Fruit fly (Drosophila melanogaster): ENCODE results near the gene Pbp95.

dm6 chr3R:7992100-7992499 lies 21.5 kb upstream of the Pbp95 start:
- TF ChIP-seq lola (GFP tag; optimal IDR thresholded peaks at IDR 0.05) (no peak), pho (GFP tag; optimal IDR thresholded peaks at IDR 0.05) (no peak), Hr78 (GFP tag; optimal IDR thresholded peaks at IDR 0.05) (no peak), row (GFP tag; IDR thresholded peaks at IDR 0.05) (no peak), Neu2 (GFP tag; optimal IDR thresholded peaks at IDR 0.05; ENCODE audit: borderline replicate concordance) (no peak), CG8478 (optimal IDR thresholded peaks at IDR 0.05) (no peak)

Data from whole organism, embryonic.